Worm (Caenorhabditis elegans): ENCODE results near the gene pat-2.

pat-2 gene

DNA sequence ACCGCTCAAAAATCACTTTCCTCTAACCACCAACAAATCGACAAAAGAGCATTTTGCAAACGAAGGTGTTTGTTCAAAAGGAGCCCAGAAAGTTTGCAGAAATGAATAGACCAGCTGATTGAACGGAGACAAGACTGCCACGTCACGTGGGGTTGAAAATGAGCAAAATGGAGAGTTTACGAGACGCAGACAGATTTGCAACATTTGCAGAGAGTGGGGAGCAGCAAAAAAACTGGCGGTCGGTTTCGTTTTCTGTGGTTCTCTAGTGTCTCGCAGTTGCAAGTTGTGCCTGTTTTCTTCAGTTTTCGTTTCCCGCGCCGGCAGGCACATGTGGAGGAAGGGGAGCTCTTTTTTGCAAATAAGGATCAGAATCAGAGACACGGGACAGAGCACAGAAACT is 33.3 kb upstream of the pat-2 start (continued):
- TF ChIP-seq mxl-1 (tag; optimal IDR thresholded peaks at IDR 0.05) (no peak), nhr-80 (tag; optimal IDR thresholded peaks at IDR 0.05) (peak; percentile 69), mcd-1 (GFP tag; IDR thresholded peaks at IDR 0.05) (peak; percentile 39; the same call in 1 of the 2 replicates), chd-7 (tag; optimal IDR thresholded peaks at IDR 0.05) (peak; percentile 12), let-526 (GFP tag; IDR thresholded peaks at IDR 0.05) (0 out of 2 replicates have a peak, but pooled peaks have one; percentile 31), K12H6.12 (tag; optimal IDR thresholded peaks at IDR 0.05) (peak; percentile 71), ztf-6 (GFP tag; IDR thresholded peaks at IDR 0.05) (no peak), egl-44 (GFP tag; IDR thresholded peaks at IDR 0.05) (no peak), zfh-2 (GFP tag; conservative IDR thresholded peaks at IDR 0.05) (peak; percentile 88), B0336.3 (GFP tag; IDR thresholded peaks at IDR 0.05) (no peak), rcor-1 (GFP tag; IDR thresholded peaks at IDR 0.05) (0 out of 2 replicates have a peak, but pooled peaks have one; percentile 8), madf-6 (GFP tag; IDR thresholded peaks at IDR 0.05) (no peak), Y56A3A.18 (GFP tag; IDR thresholded peaks at IDR 0.05) (no peak), attf-5 (GFP tag; optimal IDR thresholded peaks at IDR 0.05) (peak; percentile 61), ztf-26 (tag; optimal IDR thresholded peaks at IDR 0.05) (no peak), let-607 (tag; optimal IDR thresholded peaks at IDR 0.05) (peak in 1 of 2 experiments; percentile 23), sptf-2 (GFP tag; optimal IDR thresholded peaks at IDR 0.05) (no peak), nfyb-1 (GFP tag; IDR thresholded peaks at IDR 0.05) (peak; percentile 53; the same call in 1 of the 2 replicates), ceh-40 (GFP tag; IDR thresholded peaks at IDR 0.05) (no peak), egl-18 (GFP tag; IDR thresholded peaks at IDR 0.05) (no peak), lir-1 (GFP tag; conservative IDR thresholded peaks at IDR 0.05) (0 out of 2 replicates have a peak, but pooled peaks have one; percentile 40), K11D2.4 (GFP tag; IDR thresholded peaks at IDR 0.05) (0 out of 2 replicates have a peak, but pooled peaks have one; percentile 59), C17E4.6 (GFP tag; IDR thresholded peaks at IDR 0.05) (no peak), hrde-1 (tag; optimal IDR thresholded peaks at IDR 0.05; ENCODE audit: borderline replicate concordance) (no peak), pha-4 (tag; optimal IDR thresholded peaks at IDR 0.05) (peak; percentile 72), snpc-4 (GFP tag; optimal IDR thresholded peaks at IDR 0.05) (no peak), snpc-4 (tag; optimal IDR thresholded peaks at IDR 0.05) (no peak)

ce11 chrIII:8786077-8786476 is 32.6 kb upstream of the pat-2 start, which contains the start of gene K02D10.8:
Gene K02D10.8, plus strand, starts transcription at chrIII:8786377.
- TF ChIP-seq aptf-3 (GFP tag; IDR thresholded peaks at IDR 0.05): no peak
- TF ChIP-seq F23B12.7 (tag; optimal IDR thresholded peaks at IDR 0.05; ENCODE audit: insufficient read depth): no peak
- TF ChIP-seq snpc-1.3 (tag; optimal IDR thresholded peaks at IDR 0.05; ENCODE audit: insufficient read depth): no peak
- no peak for TF ChIP-seq Y79H2A.3 (GFP tag; conservative IDR thresholded peaks at IDR 0.05)

DNA sequence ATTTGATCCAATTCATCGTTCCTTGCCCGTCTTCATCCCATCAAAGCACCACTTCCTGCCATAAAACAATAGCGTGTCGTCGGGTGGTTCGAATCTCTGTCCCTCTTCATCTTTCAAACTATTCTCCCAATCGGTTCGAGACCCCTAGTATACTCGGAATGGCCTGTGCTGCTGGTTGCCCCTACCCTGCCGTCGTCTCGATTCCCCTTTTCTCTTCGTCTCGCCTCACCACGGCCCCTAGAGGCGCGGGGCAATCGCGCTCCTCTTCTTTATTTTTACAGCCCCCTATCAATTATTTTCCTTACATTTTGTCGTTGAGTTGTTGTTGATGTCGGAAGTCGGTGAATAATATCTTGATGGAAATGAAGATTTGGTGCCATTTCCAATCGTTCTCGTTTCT is 30.0 kb upstream of the pat-2 start:
- no peak for TF ChIP-seq madf-10 (tag; optimal IDR thresholded peaks at IDR 0.05)
- TF ChIP-seq zfh-2 (GFP tag; conservative IDR thresholded peaks at IDR 0.05): peak; percentile 78

ce11 chrIII:8791235-8791634 is 27.5 kb upstream of the pat-2 start, which contains the start of the genes zfp-1 and F54F2.14:
Gene zfp-1, plus strand, starts transcription at chrIII:8791535.
Gene F54F2.14, plus strand, starts transcription at chrIII:8791546.
- TF ChIP-seq rcor-1 (GFP tag; IDR thresholded peaks at IDR 0.05) (no peak), nhr-90 (tag; optimal IDR thresholded peaks at IDR 0.05) (no peak), F23B12.7 (tag; optimal IDR thresholded peaks at IDR 0.05; ENCODE audit: insufficient read depth) (no peak), nfya-2 (GFP tag; IDR thresholded peaks at IDR 0.05) (no peak), madf-6 (GFP tag; IDR thresholded peaks at IDR 0.05) (no peak), attf-5 (GFP tag; optimal IDR thresholded peaks at IDR 0.05) (no peak), T26A5.8 (tag; optimal IDR thresholded peaks at IDR 0.05) (no peak)
